Worm (Caenorhabditis elegans) whole organism, late embryonic: Measurements from ENCODE around the gene Y51H4A.936.
"Not testable (repeated sequence)": the region's sequence is repeated elsewhere in the genome, so short reads cannot be mapped to it uniquely, and the experiment has no call there.

Experiments used
- F13H6.1 ChIP-seq: sonication (generic microtip); optimal IDR thresholded peaks from 2 replicates; lab custom pipeline; 2016; ENCODE audit warnings: missing genetic modification characterization, missing compliant biosample characterization
- K02D7.2 ChIP-seq: sonication (generic microtip); optimal IDR thresholded peaks from 2 replicates; lab custom pipeline; 2017; ENCODE audit warnings: mild to moderate bottlenecking, missing genetic modification characterization, missing compliant biosample characterization
- K09A11.1 ChIP-seq: sonication (generic microtip); optimal IDR thresholded peaks from 2 replicates; lab custom pipeline; 2017; ENCODE audit warnings: antibody characterized with exemption, mild to moderate bottlenecking, missing genetic modification characterization, missing compliant biosample characterization; ENCODE audit not compliant: insufficient read depth
- T23F11.4 ChIP-seq: fragments of 200-800 bp; sonication (Bioruptor generic); optimal IDR thresholded peaks from 2 replicates; lab custom pipeline; 2018; ENCODE audit warnings: mild to moderate bottlenecking, missing genetic modification characterization, missing compliant biosample characterization
- ahr-1 ChIP-seq: sonication (generic microtip); optimal IDR thresholded peaks from 2 replicates; lab custom pipeline; 2016; ENCODE audit warnings: missing genetic modification characterization, missing compliant biosample characterization
- ama-1 ChIP-seq: fragments of 150-350 bp; optimal IDR thresholded peaks from 2 replicates; lab custom pipeline; 2014
- ceh-14 ChIP-seq: sonication (generic microtip); optimal IDR thresholded peaks from 2 replicates; lab custom pipeline; 2016; ENCODE audit warnings: missing genotype, missing genetic modification characterization, missing compliant biosample characterization
- ceh-18 ChIP-seq: sonication (generic microtip); optimal IDR thresholded peaks from 2 replicates; lab custom pipeline; 2016; ENCODE audit warnings: missing genetic modification characterization, missing compliant biosample characterization
- ceh-19 ChIP-seq: fragments of 200-800 bp; sonication (Bioruptor generic); optimal IDR thresholded peaks from 2 replicates; lab custom pipeline; 2018; ENCODE audit warnings: mild to moderate bottlenecking, missing genetic modification characterization, missing compliant biosample characterization
- ceh-2 ChIP-seq: sonication (generic microtip); optimal IDR thresholded peaks from 2 replicates; lab custom pipeline; 2016; ENCODE audit warnings: missing genotype, missing genetic modification characterization, missing compliant biosample characterization
- ceh-31 ChIP-seq: sonication (generic microtip); optimal IDR thresholded peaks from 2 replicates; lab custom pipeline; 2016; ENCODE audit warnings: missing genetic modification characterization, missing compliant biosample characterization
- ceh-45 ChIP-seq: fragments of 200-800 bp; sonication (Bioruptor generic); IDR thresholded peaks from 2 replicates; pipeline ENCODE4 v1.3.6; 2022; ENCODE audit warnings: missing genetic modification reagents, missing genetic modification characterization, missing compliant biosample characterization
- ceh-6 ChIP-seq: fragments of 200-800 bp; sonication (Bioruptor generic); optimal IDR thresholded peaks from 2 replicates; lab custom pipeline; 2018; ENCODE audit warnings: mild to moderate bottlenecking, missing genetic modification characterization, missing compliant biosample characterization
- ceh-9 ChIP-seq: sonication (generic microtip); optimal IDR thresholded peaks from 2 replicates; lab custom pipeline; 2016; ENCODE audit warnings: mild to moderate bottlenecking, missing genetic modification characterization, inconsistent platforms, missing compliant biosample characterization
- dmd-4 ChIP-seq: sonication (generic microtip); optimal IDR thresholded peaks from 2 replicates; lab custom pipeline; 2016; ENCODE audit warnings: borderline replicate concordance, missing genetic modification characterization, missing compliant biosample characterization
- dve-1 ChIP-seq: sonication (generic microtip); optimal IDR thresholded peaks from 2 replicates; lab custom pipeline; 2017; ENCODE audit warnings: antibody characterized with exemption, mild to moderate bottlenecking, missing genetic modification characterization, missing compliant biosample characterization
- elt-2 ChIP-seq: sonication (generic microtip); optimal IDR thresholded peaks from 2 replicates; lab custom pipeline; 2016; ENCODE audit warnings: missing genetic modification reagents, missing genetic modification characterization, missing compliant biosample characterization
- eyg-1 ChIP-seq: sonication (generic microtip); optimal IDR thresholded peaks from 2 replicates; lab custom pipeline; 2016; ENCODE audit warnings: missing genotype, missing genetic modification characterization, missing compliant biosample characterization
- fax-1 ChIP-seq: sonication (generic microtip); optimal IDR thresholded peaks from 2 replicates; lab custom pipeline; 2016; ENCODE audit warnings: missing genotype, missing genetic modification characterization, missing compliant biosample characterization
- hlh-13 ChIP-seq: fragments of 200-800 bp; sonication (Bioruptor generic); optimal IDR thresholded peaks from 2 replicates; lab custom pipeline; 2018; ENCODE audit warnings: mild to moderate bottlenecking, missing genetic modification characterization, missing compliant biosample characterization
- hlh-30 ChIP-seq: sonication (generic microtip); optimal IDR thresholded peaks from 2 replicates; lab custom pipeline; 2017; ENCODE audit warnings: antibody characterized with exemption, missing genetic modification characterization, missing compliant biosample characterization; ENCODE audit not compliant: insufficient read depth
- hlh-8 ChIP-seq: sonication (generic microtip); optimal IDR thresholded peaks from 2 replicates; lab custom pipeline; 2016; ENCODE audit warnings: missing genotype, missing genetic modification characterization, missing compliant biosample characterization
- madf-2 ChIP-seq: sonication (generic microtip); optimal IDR thresholded peaks from 2 replicates; lab custom pipeline; 2017; ENCODE audit warnings: missing genetic modification characterization, missing compliant biosample characterization
- mec-3 ChIP-seq: sonication (generic microtip); optimal IDR thresholded peaks from 2 replicates; lab custom pipeline; 2016; ENCODE audit warnings: borderline replicate concordance, missing genetic modification characterization, missing compliant biosample characterization
- nfya-1 ChIP-seq: sonication (generic microtip); optimal IDR thresholded peaks from 2 replicates; lab custom pipeline; 2017; ENCODE audit warnings: missing genetic modification characterization, mild to moderate bottlenecking, missing compliant biosample characterization, antibody characterized with exemption, moderate library complexity
- nhr-232 ChIP-seq: sonication (generic microtip); optimal IDR thresholded peaks from 2 replicates; lab custom pipeline; 2016; ENCODE audit warnings: missing genetic modification characterization, missing compliant biosample characterization
- npax-4 ChIP-seq: sonication (generic microtip); optimal IDR thresholded peaks from 2 replicates; lab custom pipeline; 2016; ENCODE audit warnings: missing genetic modification characterization, missing compliant biosample characterization
- pha-2 ChIP-seq: sonication (generic microtip); optimal IDR thresholded peaks from 2 replicates; lab custom pipeline; 2017; ENCODE audit warnings: mild to moderate bottlenecking, missing genetic modification characterization, missing compliant biosample characterization
- pqm-1 ChIP-seq: sonication (generic microtip); optimal IDR thresholded peaks from 2 replicates; lab custom pipeline; 2016; ENCODE audit warnings: missing genetic modification characterization, missing compliant biosample characterization
- pros-1 ChIP-seq: fragments of 150-350 bp; optimal IDR thresholded peaks from 2 replicates; lab custom pipeline; 2014; ENCODE audit warnings: missing biosample characterization, missing genetic modification reagents, missing genetic modification characterization
- ref-2 ChIP-seq: sonication (generic microtip); optimal IDR thresholded peaks from 2 replicates; lab custom pipeline; 2016; ENCODE audit warnings: missing genetic modification characterization, missing compliant biosample characterization
- sox-2 ChIP-seq: fragments of 200-800 bp; sonication (Bioruptor generic); IDR thresholded peaks from 2 replicates; pipeline ENCODE4 v1.3.6; 2022; ENCODE audit warnings: missing genetic modification reagents, missing genetic modification characterization, missing compliant biosample characterization
- sox-4 ChIP-seq: sonication (generic microtip); optimal IDR thresholded peaks from 2 replicates; lab custom pipeline; 2017; ENCODE audit warnings: mild to moderate bottlenecking, missing genetic modification characterization, inconsistent platforms, missing compliant biosample characterization
- tbx-2 ChIP-seq: sonication (generic microtip); optimal IDR thresholded peaks from 2 replicates; lab custom pipeline; 2016; ENCODE audit warnings: missing genetic modification characterization, missing compliant biosample characterization
- tbx-7 ChIP-seq: sonication (generic microtip); optimal IDR thresholded peaks from 2 replicates; lab custom pipeline; 2016; ENCODE audit warnings: missing genotype, missing genetic modification characterization, missing compliant biosample characterization
- ttx-3 ChIP-seq: sonication (generic microtip); optimal IDR thresholded peaks from 2 replicates; lab custom pipeline; 2016; ENCODE audit warnings: missing genetic modification reagents, missing genetic modification characterization, missing compliant biosample characterization
- unc-42 ChIP-seq: sonication (generic microtip); optimal IDR thresholded peaks from 2 replicates; lab custom pipeline; 2016; ENCODE audit warnings: missing genotype, missing genetic modification characterization, missing compliant biosample characterization
- unc-55 ChIP-seq: sonication (generic microtip); optimal IDR thresholded peaks from 2 replicates; lab custom pipeline; 2017; ENCODE audit warnings: missing biosample characterization, missing genetic modification reagents, missing genetic modification characterization
- unc-86 ChIP-seq: sonication (generic microtip); optimal IDR thresholded peaks from 2 replicates; lab custom pipeline; 2016; ENCODE audit warnings: missing genetic modification characterization, missing compliant biosample characterization
- ztf-16 ChIP-seq: sonication (generic microtip); optimal IDR thresholded peaks from 2 replicates; lab custom pipeline; 2017; ENCODE audit warnings: missing genetic modification characterization, missing compliant biosample characterization

Y51H4A.936 gene

DNA sequence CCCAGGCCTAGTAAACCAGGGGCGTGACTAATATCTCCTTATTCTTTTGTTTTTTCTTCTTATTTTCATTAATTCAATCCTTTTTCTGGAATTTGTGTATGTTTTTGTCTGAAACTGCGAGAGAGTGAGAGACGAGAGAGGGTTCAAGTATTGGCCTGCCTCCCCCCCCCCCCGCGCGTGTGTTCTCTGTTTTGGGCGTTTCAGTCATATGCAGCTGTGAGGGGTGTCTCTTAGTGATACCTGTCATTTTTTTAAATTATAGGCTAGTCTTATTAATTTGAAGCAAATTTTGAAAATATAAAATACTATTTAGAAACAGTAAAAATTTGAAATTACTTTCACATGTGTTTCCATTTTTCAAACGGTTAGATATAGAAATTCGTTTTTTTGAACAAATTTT is 30.3 kb downstream of the Y51H4A.936 start:
- TF ChIP-seq ttx-3, result no peak
- TF ChIP-seq fax-1 (tag; lab: Kevin White, UChicago), result no peak
- TF ChIP-seq pha-2, result no peak
- TF ChIP-seq dve-1, result no peak
- TF ChIP-seq tbx-2 (tag; lab: Kevin White, UChicago), result no peak
- no peak for TF ChIP-seq sox-4 (tag; lab: Kevin White, UChicago)
- TF ChIP-seq ztf-16 (tag; lab: Kevin White, UChicago), result no peak
- no peak for TF ChIP-seq hlh-13 (GFP tag; lab: Kevin White, UChicago)
- TF ChIP-seq npax-4 (tag; lab: Kevin White, UChicago), result no peak
- TF ChIP-seq ceh-2 (tag; lab: Kevin White, UChicago), result no peak
- no peak for TF ChIP-seq K02D7.2 (tag; lab: Kevin White, UChicago)
- TF ChIP-seq mec-3 (tag; lab: Kevin White, UChicago), result no peak
- no peak for TF ChIP-seq ceh-9 (tag; lab: Kevin White, UChicago)
- TF ChIP-seq madf-2 (tag; lab: Kevin White, UChicago), result no peak
- no peak for TF ChIP-seq ceh-6

DNA sequence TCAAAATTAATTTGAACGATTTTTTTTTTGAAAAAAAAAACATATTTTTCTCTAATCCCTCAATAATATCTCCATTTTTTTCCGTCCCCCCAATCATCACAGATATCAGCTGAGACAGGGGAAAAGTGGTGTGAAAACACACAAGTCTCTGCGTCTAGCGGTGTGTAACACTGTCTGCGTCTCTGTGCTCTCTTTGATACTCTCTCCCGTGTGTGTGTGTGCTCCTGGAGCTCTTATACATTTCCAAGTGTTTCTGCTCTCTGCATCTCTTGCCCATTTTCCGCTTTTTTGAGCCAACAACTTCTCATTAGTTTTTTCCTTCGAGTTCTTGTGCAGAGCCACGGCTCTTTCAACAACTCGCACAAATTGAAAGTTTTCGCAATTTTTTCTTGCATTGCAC is 34.4 kb downstream of the Y51H4A.936 start:
- peak; percentile 8 for TF ChIP-seq dve-1
- no peak for TF ChIP-seq K09A11.1 (tag; lab: Kevin White, UChicago)
- peak; percentile 60 for TF ChIP-seq nfya-1
- TF ChIP-seq ceh-18 (tag; lab: Kevin White, UChicago), result peak; percentile 55
- no peak for TF ChIP-seq nhr-232 (tag; lab: Kevin White, UChicago)
- TF ChIP-seq tbx-2 (tag; lab: Kevin White, UChicago), result peak; percentile 67
- no peak for TF ChIP-seq F13H6.1 (tag; lab: Kevin White, UChicago)
- no peak for TF ChIP-seq T23F11.4
- peak; percentile 64 for TF ChIP-seq ceh-14 (tag; lab: Kevin White, UChicago)
- TF ChIP-seq tbx-7 (tag; lab: Kevin White, UChicago), result no peak
- no peak for TF ChIP-seq pros-1 (tag; lab: Kevin White, UChicago)
- TF ChIP-seq ref-2 (tag; lab: Kevin White, UChicago), result no peak
- TF ChIP-seq dmd-4, result no peak
- TF ChIP-seq unc-42 (tag; lab: Kevin White, UChicago), result peak; percentile 27
- TF ChIP-seq ceh-2 (tag; lab: Kevin White, UChicago), result no peak
- no peak for TF ChIP-seq unc-55
- TF ChIP-seq ceh-45 (GFP tag; lab: Robert Waterston, UW), result no peak
- TF ChIP-seq pqm-1 (tag; lab: Kevin White, UChicago), result no peak
- no peak for TF ChIP-seq eyg-1 (tag; lab: Kevin White, UChicago)
- peak; percentile 52 for TF ChIP-seq ceh-31
- TF ChIP-seq ahr-1 (tag; lab: Kevin White, UChicago), result no peak
- TF ChIP-seq madf-2 (tag; lab: Kevin White, UChicago), result no peak
- no peak for TF ChIP-seq hlh-8 (tag; lab: Kevin White, UChicago)
- TF ChIP-seq ama-1 (lab: Kevin White, UChicago), result no peak
- TF ChIP-seq K02D7.2 (tag; lab: Kevin White, UChicago), result no peak
- TF ChIP-seq elt-2, result peak; percentile 6
- no peak for TF ChIP-seq npax-4 (tag; lab: Kevin White, UChicago)
- TF ChIP-seq ceh-19, result no peak
- TF ChIP-seq unc-86 (tag; lab: Kevin White, UChicago), result no peak
- TF ChIP-seq hlh-30, result no peak

DNA sequence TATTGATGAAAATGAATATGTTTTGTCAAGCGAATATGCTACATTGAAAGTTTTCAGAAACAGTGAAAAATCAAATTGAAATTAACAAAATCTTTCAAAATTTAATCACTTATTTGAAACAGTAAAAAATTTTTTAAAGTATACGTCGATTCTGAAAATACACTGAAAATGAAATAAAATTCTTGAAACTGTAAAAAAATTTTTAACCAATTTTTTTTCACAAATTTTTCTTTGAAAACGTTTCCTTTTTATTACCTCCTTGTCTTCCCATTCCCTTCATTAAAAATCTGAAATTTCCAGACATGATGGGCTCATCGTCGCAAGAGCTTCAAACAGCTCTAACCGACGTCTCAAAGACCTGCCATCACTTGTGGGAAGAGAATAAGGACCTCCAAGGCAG is 34.8 kb downstream of the Y51H4A.936 start, which contains the start of gene sta-1:
sta-1 (plus strand) TSS at position 301 of the 400 bp plus-strand sequence.
- TF ChIP-seq ahr-1 (tag; lab: Kevin White, UChicago); sox-2; ceh-45 (GFP tag; lab: Robert Waterston, UW): not testable (repeated sequence)
